Fruit fly (Drosophila melanogaster) whole organism, pupa: ENCODE results near the gene TotA.

ENCODE experiments used
- CG12605 ChIP-seq: fragments of 200-800 bp; sonication (Bioruptor generic); IDR thresholded peaks from 2 replicates; pipeline ENCODE4 v1.3.6; 2022; ENCODE audit warnings: missing biosample characterization, missing genetic modification characterization
- CG13204 ChIP-seq: fragments of 200-800 bp; sonication (Bioruptor generic); optimal IDR thresholded peaks from 2 replicates; lab custom pipeline; 2018; ENCODE audit warnings: missing biosample characterization, mild to moderate bottlenecking, missing genetic modification characterization, moderate library complexity
- CG32121 ChIP-seq: fragments of 200-800 bp; sonication (Bioruptor generic); IDR thresholded peaks from 2 replicates; pipeline ENCODE4 v1.3.6; 2022; ENCODE audit warnings: missing biosample characterization, missing genetic modification characterization
- CG34367 ChIP-seq: fragments of 200-800 bp; sonication (Bioruptor generic); optimal IDR thresholded peaks from 2 replicates; lab custom pipeline; 2018; ENCODE audit warnings: missing biosample characterization, mild to moderate bottlenecking, missing genetic modification characterization
- CG4496 ChIP-seq: fragments of 200-800 bp; sonication (Bioruptor generic); IDR thresholded peaks from 3 replicates; pipeline ENCODE4 v1.3.6; 2022; ENCODE audit warnings: missing biosample characterization, missing genetic modification characterization
- CG8301 ChIP-seq: fragments of 200-800 bp; sonication (Bioruptor generic); optimal IDR thresholded peaks from 2 replicates; lab custom pipeline; 2018; ENCODE audit warnings: missing biosample characterization, mild to moderate bottlenecking, missing genetic modification characterization
- D1 ChIP-seq: fragments of 200-800 bp; sonication (Bioruptor generic); optimal IDR thresholded peaks from 2 replicates; lab custom pipeline; 2018; ENCODE audit warnings: missing biosample characterization, mild to moderate bottlenecking, missing genetic modification characterization, moderate library complexity
- EcR ChIP-seq: fragments of 200-800 bp; sonication (Bioruptor generic); optimal IDR thresholded peaks from 3 replicates; lab custom pipeline; 2019; ENCODE audit warnings: missing biosample characterization, missing genetic modification characterization, mild to moderate bottlenecking, moderate library complexity, missing genetic modification reagents
- Ets98B ChIP-seq: fragments of 200-800 bp; sonication (Bioruptor generic); IDR thresholded peaks from 2 replicates; pipeline ENCODE4 v1.3.6; 2022; ENCODE audit warnings: missing biosample characterization, missing genetic modification characterization
- Pif1A ChIP-seq: fragments of 200-800 bp; sonication (Bioruptor generic); optimal IDR thresholded peaks from 3 replicates; lab custom pipeline; 2016; ENCODE audit warnings: missing biosample characterization, missing genetic modification characterization
- gl ChIP-seq: fragments of 200-800 bp; sonication (Bioruptor generic); optimal IDR thresholded peaks from 2 replicates; lab custom pipeline; 2018; ENCODE audit warnings: missing biosample characterization, mild to moderate bottlenecking, missing genetic modification characterization

DNA sequence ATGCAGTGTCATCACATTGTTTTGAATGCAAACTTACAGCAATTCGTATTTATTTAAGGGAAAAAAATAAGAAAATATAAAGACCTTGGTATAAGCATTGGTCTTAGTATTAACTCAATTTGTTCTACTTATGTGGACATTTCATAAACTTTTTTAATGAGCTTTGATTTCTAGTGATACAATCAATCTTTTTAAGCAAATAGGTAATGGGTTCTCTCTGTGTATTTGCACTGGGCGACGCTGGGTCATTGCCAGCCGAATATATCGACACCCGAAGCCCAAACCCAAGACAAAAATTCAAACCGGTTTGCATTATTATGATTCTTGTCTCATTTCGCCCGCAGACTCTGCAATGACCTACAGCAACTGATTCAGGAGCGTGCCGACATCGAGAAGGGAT lies 35.3 kb upstream of the TotA start:
- no peak for TF ChIP-seq Ets98B (GFP tag; lab: Robert Waterston, UW)
- TF ChIP-seq EcR (GFP tag; lab: Kevin White, UChicago): peak; percentile 36
- TF ChIP-seq CG4496 (GFP tag; lab: Robert Waterston, UW): no peak
- TF ChIP-seq CG8301 (tag; lab: Kevin White, UChicago): no peak
- no peak for TF ChIP-seq CG34367
- TF ChIP-seq gl (tag; lab: Kevin White, UChicago): no peak
- TF ChIP-seq Pif1A (GFP tag; lab: Kevin White, UChicago): no peak
- no peak for TF ChIP-seq D1 (tag; lab: Kevin White, UChicago)
- no peak for TF ChIP-seq CG13204
- no peak for TF ChIP-seq CG12605 (GFP tag; lab: Robert Waterston, UW)
- no peak for TF ChIP-seq CG32121 (GFP tag; lab: Robert Waterston, UW)
